Fruit fly (Drosophila melanogaster) ovary, adult (tissue): ENCODE data around the gene tws.
A peak's percentile ranks its signal among the peaks of the same experiment; 100 is the strongest.

Source experiments
- CG17801 ChIP-seq: fragments of 200-800 bp; optimal IDR thresholded peaks from 2 replicates; lab custom pipeline; 2019; ENCODE audit warnings: missing biosample characterization, mild to moderate bottlenecking, missing genetic modification characterization, moderate library complexity; ENCODE audit not compliant: partially characterized antibody

The tws gene

DNA sequence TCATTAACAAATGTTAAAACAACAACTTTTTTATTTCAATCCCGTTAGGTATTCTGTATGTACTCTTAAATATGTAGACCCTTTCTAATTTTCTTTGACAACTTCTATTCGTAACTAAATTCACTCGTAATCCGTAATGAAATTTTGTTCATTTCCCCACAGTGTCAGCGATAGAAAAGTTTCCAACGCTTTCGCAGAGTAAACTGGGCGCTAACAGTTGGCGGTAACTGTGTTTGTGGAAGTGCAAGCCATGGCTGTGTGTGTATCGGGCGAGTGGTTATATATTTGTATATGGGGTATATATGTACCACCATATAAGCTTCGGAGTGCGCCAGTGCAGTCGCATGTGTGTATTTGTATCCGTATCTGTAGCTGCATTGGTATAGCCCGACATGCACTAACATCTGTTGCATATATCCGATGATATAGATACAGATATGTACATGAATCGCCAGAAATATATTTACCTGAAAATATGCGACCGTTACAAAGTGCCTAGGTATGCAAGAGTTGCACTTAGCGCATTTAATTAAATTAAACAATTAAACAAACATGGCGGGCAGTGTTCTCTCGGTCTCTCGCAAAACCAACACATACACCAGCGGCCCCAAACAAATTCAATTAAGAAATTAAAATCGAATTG, 58.0 kb downstream of the tws start:
- TF ChIP-seq CG17801 (GFP tag; lab: Kevin White, UChicago), result no peak

DNA sequence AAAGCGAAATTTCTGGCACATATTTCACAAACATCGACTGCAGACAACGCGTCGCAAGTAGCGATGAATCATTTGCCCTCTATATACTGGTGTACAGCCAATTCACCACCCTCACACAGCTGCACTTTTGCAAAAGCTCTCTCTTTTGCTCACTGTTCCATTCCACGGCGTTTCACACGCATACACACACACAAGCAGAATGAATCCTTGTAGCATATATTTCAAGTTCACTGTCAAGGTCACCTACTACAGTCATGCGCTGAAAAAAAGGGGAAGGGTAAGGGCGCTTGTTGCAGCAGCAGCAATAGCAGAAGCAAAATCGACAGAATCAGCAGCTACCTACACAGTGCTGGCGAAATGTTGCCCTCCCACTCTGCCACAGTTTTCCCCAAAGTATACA, 58.9 kb downstream of the tws start:
- peak; percentile 6 for TF ChIP-seq CG17801 (GFP tag; lab: Kevin White, UChicago)

DNA sequence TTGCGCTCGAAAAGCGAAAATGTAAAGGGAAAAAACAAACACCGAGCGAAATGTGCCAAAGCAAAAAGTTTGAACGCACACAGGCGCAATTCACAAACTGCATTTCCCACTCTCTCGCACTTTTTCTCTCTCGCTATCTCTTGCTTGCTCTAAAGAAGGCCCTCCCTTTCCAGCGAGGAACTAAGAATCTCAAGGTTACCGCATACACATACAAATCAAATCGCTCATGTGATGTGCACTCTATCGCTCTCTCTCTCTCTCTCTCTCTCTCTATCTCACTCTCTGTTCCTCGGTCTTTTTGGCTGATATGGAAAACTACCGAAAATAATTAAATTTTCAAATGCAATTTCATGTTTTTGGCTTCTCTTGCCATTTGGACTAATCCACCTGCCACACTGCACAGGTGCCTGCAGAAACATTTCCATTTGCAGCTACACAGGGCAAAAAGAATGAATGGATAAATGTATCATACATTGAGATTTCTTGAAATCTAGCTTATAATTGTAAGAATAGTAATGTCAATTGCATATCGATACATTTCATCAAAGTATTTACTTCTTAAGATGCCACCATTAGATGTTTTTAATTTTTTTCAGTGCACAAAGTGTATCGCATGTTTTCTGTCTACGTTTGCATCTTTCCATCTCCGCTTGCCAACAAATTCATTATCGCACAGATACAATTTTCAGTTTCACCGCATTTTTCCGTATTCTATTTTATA, 60.1 kb downstream of the tws start:
- peak; percentile 78 for TF ChIP-seq CG17801 (GFP tag; lab: Kevin White, UChicago)

DNA sequence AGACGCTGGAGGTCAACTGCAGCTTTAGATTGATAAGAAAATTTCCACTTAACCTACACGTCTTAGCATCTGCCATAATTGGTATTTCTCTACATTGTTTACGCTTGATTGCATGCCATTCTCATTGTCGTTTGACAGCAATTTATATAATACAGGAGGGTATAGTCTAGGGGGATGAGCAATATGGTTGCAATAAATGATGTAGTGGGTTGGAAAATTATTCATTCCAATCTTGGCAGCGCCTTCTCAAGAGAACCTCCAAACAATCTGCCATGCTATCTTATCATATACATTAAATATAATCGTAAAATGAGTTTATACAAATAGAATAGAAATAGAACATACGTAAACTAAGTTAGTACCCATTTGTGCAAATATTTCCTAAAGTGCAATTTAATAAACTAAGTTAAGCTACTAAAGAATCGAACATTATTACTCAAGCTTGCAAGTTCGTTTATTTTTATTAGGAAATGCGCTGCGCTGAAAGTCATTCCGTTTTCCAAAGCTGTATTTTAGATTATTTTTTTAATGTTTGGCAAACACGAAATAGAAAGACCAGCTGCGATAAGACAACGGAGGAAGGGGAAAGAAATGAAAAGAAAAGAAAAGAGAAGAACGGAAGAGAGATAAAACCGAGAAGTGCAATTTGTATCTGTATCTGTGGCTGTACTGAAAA, 61.0 kb downstream of the tws start:
- TF ChIP-seq CG17801 (GFP tag; lab: Kevin White, UChicago), result no peak

DNA sequence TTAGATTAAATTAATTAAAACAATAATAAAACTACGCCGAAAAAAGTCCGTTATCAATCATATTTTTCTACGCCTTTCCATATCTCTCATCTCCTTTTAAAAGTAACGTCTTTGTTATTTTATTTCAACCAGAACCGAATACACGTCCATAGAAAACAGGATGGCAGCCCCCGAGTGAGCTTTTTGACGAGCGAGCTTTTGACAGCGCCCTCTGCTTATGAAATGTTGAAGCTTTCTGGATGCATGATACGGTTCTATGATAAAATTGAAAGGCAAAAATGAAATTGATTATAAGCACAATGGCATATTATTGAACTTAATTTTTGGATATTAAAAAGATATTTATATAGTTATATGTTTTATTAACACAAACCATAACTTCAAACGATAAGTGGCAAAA, 62.9 kb downstream of the tws start:
- TF ChIP-seq CG17801 (GFP tag; lab: Kevin White, UChicago), result peak; percentile 56
